Worm (Caenorhabditis elegans) whole organism, early embryonic: ENCODE measurements around the gene fipr-4.

ENCODE experiments used
- aly-1 ChIP-seq: sonication (generic microtip); optimal IDR thresholded peaks from 2 replicates; lab custom pipeline; 2016; ENCODE audit warnings: missing genetic modification characterization, missing compliant biosample characterization
- ama-1 ChIP-seq: fragments of 150-350 bp; optimal IDR thresholded peaks from 2 replicates; lab custom pipeline; 2014
- ceh-13 ChIP-seq: fragments of 200-800 bp; sonication (Bioruptor generic); optimal IDR thresholded peaks from 2 replicates; lab custom pipeline; 2018; ENCODE audit warnings: mild to moderate bottlenecking, missing genetic modification characterization, missing compliant biosample characterization
- flt-1 ChIP-seq: fragments of 200-800 bp; sonication (Bioruptor generic); IDR thresholded peaks from 2 replicates; pipeline ENCODE4 v1.3.6; 2022; ENCODE audit warnings: missing genetic modification characterization, missing compliant biosample characterization

DNA sequence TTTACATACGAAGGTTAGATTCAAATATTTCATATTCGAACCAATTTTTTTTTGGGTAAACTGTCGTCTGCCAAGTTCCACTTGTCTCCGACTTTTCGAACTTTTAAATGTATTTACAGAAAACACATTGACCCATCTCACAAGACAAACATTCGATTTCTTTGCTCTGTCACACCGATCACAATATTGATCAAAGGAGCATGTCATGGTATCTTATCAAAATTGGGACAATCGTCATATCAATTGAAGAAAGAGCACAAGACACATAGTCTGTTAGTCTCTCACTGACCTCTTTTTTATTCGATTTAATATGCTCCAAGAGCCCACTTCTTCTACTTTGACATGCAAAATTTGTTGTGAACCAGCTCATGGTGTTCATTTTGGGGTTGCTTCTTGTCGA lies 27.8 kb upstream of the fipr-4 start, which contains the start of gene nhr-232:
- no peak for TF ChIP-seq ceh-13 (GFP tag; lab: Kevin White, UChicago)
- no peak for TF ChIP-seq aly-1 (tag; lab: Kevin White, UChicago)
- no peak for TF ChIP-seq ama-1 (lab: Kevin White, UChicago)
- no peak for TF ChIP-seq flt-1 (GFP tag; lab: Robert Waterston, UW)
